Fruit fly (Drosophila melanogaster) whole organism, wandering third instar larva: ENCODE measurements around the gene CG10638.
A peak's percentile ranks its signal among the peaks of the same experiment; 100 is the strongest.

Source experiments
- Abd-B ChIP-seq: fragments of >200 bp; optimal IDR thresholded peaks from 2 replicates; lab custom pipeline; 2017; ENCODE audit warnings: missing biosample characterization, missing genetic modification characterization
- CG32264 ChIP-seq: fragments of 200-800 bp; sonication (Bioruptor generic); optimal IDR thresholded peaks from 2 replicates; lab custom pipeline; 2016; ENCODE audit warnings: missing biosample characterization, missing genetic modification characterization
- CG9705 ChIP-seq: fragments of 200-800 bp; sonication (Bioruptor generic); optimal IDR thresholded peaks from 2 replicates; lab custom pipeline; 2018; ENCODE audit warnings: missing biosample characterization, mild to moderate bottlenecking, missing genetic modification characterization
- CrebA ChIP-seq: fragments of 200-800 bp; sonication (Bioruptor generic); optimal IDR thresholded peaks from 2 replicates; lab custom pipeline; 2016; ENCODE audit warnings: missing biosample characterization, mild to moderate bottlenecking, missing genetic modification characterization, borderline replicate concordance
- Dfd ChIP-seq: fragments of >200 bp; optimal IDR thresholded peaks from 2 replicates; lab custom pipeline; 2017; ENCODE audit warnings: missing biosample characterization, missing genetic modification characterization
- Dif ChIP-seq: fragments of 200-275, 200-300 bp; sonication (Bioruptor generic); optimal IDR thresholded peaks from 2 replicates; lab custom pipeline; 2018; ENCODE audit warnings: missing biosample characterization, missing genetic modification characterization; ENCODE audit not compliant: partially characterized antibody
- GATAd ChIP-seq: sonication (Bioruptor generic); optimal IDR thresholded peaks from 2 replicates; lab custom pipeline; 2016; ENCODE audit warnings: missing biosample characterization, missing genetic modification characterization
- HLH106 ChIP-seq: fragments of 200-800 bp; optimal IDR thresholded peaks from 3 replicates; lab custom pipeline; 2019; ENCODE audit warnings: missing biosample characterization, mild to moderate bottlenecking, missing genetic modification characterization, moderate library complexity
- Hnf4 ChIP-seq: fragments of 200-800 bp; sonication (Bioruptor generic); optimal IDR thresholded peaks from 2 replicates; lab custom pipeline; 2016; ENCODE audit warnings: missing biosample characterization, mild to moderate bottlenecking, missing genetic modification characterization
- Hr78 ChIP-seq: fragments of >200 bp; optimal IDR thresholded peaks from 2 replicates; lab custom pipeline; 2017; ENCODE audit warnings: missing biosample characterization, missing genetic modification characterization
- Hr83 ChIP-seq: fragments of 200-300 bp; sonication (Bioruptor generic); optimal IDR thresholded peaks from 2 replicates; lab custom pipeline; 2016; ENCODE audit warnings: missing biosample characterization, mild to moderate bottlenecking, missing genetic modification characterization, moderate library complexity; ENCODE audit not compliant: poor library complexity, severe bottlenecking
- Jra ChIP-seq: sonication (Bioruptor generic); optimal IDR thresholded peaks from 2 replicates; lab custom pipeline; 2016; ENCODE audit warnings: missing biosample characterization, missing genetic modification characterization
- Mio ChIP-seq: sonication (Bioruptor generic); optimal IDR thresholded peaks from 2 replicates; lab custom pipeline; 2016; ENCODE audit warnings: missing biosample characterization, missing genetic modification characterization
- Myc ChIP-seq: fragments of >200 bp; optimal IDR thresholded peaks from 2 replicates; lab custom pipeline; 2017
- N ChIP-seq: fragments of >200 bp; optimal IDR thresholded peaks from 2 replicates; lab custom pipeline; 2018; ENCODE audit warnings: missing biosample characterization, missing external identifiers, missing genetic modification characterization
- OdsH ChIP-seq: fragments of 200-800 bp; sonication (Bioruptor generic); optimal IDR thresholded peaks from 2 replicates; lab custom pipeline; 2016; ENCODE audit warnings: missing biosample characterization, mild to moderate bottlenecking, missing genetic modification characterization
- Rel ChIP-seq, 2 experiments: fragments of 200-800 bp; sonication (Bioruptor generic) in 1 of 2; optimal IDR thresholded peaks; 2 replicates in 1 of 2; 3 replicates in 1 of 2; lab custom pipeline; 2016 to 2019; ENCODE audit warnings: mild to moderate bottlenecking in 2 of 2, missing biosample characterization in 2 of 2, missing genetic modification characterization in 2 of 2, moderate library complexity in 1 of 2
- Sp1 ChIP-seq: fragments of 200-800 bp; sonication (Bioruptor generic); optimal IDR thresholded peaks from 3 replicates; lab custom pipeline; 2019; ENCODE audit warnings: missing biosample characterization, mild to moderate bottlenecking, missing genetic modification characterization, moderate library complexity
- Vsx2 ChIP-seq: fragments of 200-300, 225-300 bp; sonication (Bioruptor generic); optimal IDR thresholded peaks from 2 replicates; lab custom pipeline; 2018; ENCODE audit warnings: missing biosample characterization, missing genetic modification characterization; ENCODE audit not compliant: partially characterized antibody
- br ChIP-seq: fragments of 200-800 bp; sonication (Bioruptor generic); optimal IDR thresholded peaks from 2 replicates; lab custom pipeline; 2016; ENCODE audit warnings: missing biosample characterization, missing genetic modification characterization
- brk ChIP-seq: fragments of 200-800 bp; sonication (Bioruptor generic); optimal IDR thresholded peaks from 2 replicates; lab custom pipeline; 2016; ENCODE audit warnings: missing biosample characterization, mild to moderate bottlenecking, missing genetic modification characterization
- dl ChIP-seq, 2 experiments: fragments of 175-275, 200-275 bp in 1 of 2; fragments of 200-275 bp in 1 of 2; sonication (Bioruptor generic); optimal IDR thresholded peaks; lab custom pipeline; 2018; ENCODE audit warnings: mild to moderate bottlenecking in 2 of 2, missing biosample characterization in 2 of 2, missing genetic modification characterization in 2 of 2, moderate library complexity in 2 of 2; ENCODE audit not compliant: partially characterized antibody in 2 of 2, insufficient read depth in 1 of 2
- dmrt93B ChIP-seq: fragments of 200-800 bp; sonication (Bioruptor generic); optimal IDR thresholded peaks from 2 replicates; lab custom pipeline; 2018; ENCODE audit warnings: missing biosample characterization, mild to moderate bottlenecking, missing genetic modification characterization
- dsf ChIP-seq: sonication (Bioruptor generic); optimal IDR thresholded peaks from 2 replicates; lab custom pipeline; 2016; ENCODE audit warnings: missing biosample characterization, missing genetic modification characterization, borderline replicate concordance
- ey ChIP-seq: fragments of 200-800 bp; sonication (Bioruptor generic); optimal IDR thresholded peaks from 2 replicates; lab custom pipeline; 2016; ENCODE audit warnings: missing biosample characterization, missing genetic modification characterization
- foxo ChIP-seq, 2 experiments: fragments of 200-800 bp; sonication (Bioruptor generic); optimal IDR thresholded peaks; 2 replicates in 1 of 2; 3 replicates in 1 of 2; lab custom pipeline; 2016 to 2017; ENCODE audit warnings: missing biosample characterization in 2 of 2, missing genetic modification characterization in 2 of 2
- fru ChIP-seq: fragments of 200-800 bp; sonication (Bioruptor generic); optimal IDR thresholded peaks from 3 replicates; lab custom pipeline; 2016; ENCODE audit warnings: missing biosample characterization, mild to moderate bottlenecking, missing genetic modification characterization
- h ChIP-seq: fragments of 200-800 bp; sonication (Bioruptor generic); optimal IDR thresholded peaks from 3 replicates; lab custom pipeline; 2016; ENCODE audit warnings: missing biosample characterization, mild to moderate bottlenecking, missing genetic modification characterization
- jim ChIP-seq: fragments of 175-275, 200-325 bp; sonication (Bioruptor generic); optimal IDR thresholded peaks from 2 replicates; lab custom pipeline; 2016; ENCODE audit warnings: missing biosample characterization, mild to moderate bottlenecking, missing genetic modification characterization
- lola ChIP-seq: fragments of >200 bp; optimal IDR thresholded peaks from 2 replicates; lab custom pipeline; 2017; ENCODE audit warnings: missing biosample characterization, missing genetic modification characterization
- pan ChIP-seq: fragments of >200 bp; optimal IDR thresholded peaks from 2 replicates; lab custom pipeline; 2017
- psq ChIP-seq: fragments of 200-800 bp; sonication (Bioruptor generic); optimal IDR thresholded peaks from 3 replicates; lab custom pipeline; 2017; ENCODE audit warnings: missing biosample characterization, mild to moderate bottlenecking, missing genetic modification characterization, moderate library complexity
- rgr ChIP-seq: fragments of 200-800 bp; sonication (Bioruptor generic); optimal IDR thresholded peaks from 3 replicates; lab custom pipeline; 2016; ENCODE audit warnings: missing biosample characterization, mild to moderate bottlenecking, missing genetic modification characterization
- sage ChIP-seq: fragments of 200-800 bp; sonication (Bioruptor generic); optimal IDR thresholded peaks from 2 replicates; lab custom pipeline; 2016; ENCODE audit warnings: missing biosample characterization, mild to moderate bottlenecking, missing genetic modification characterization
- sv ChIP-seq: fragments of 200-800 bp; sonication (Bioruptor generic); optimal IDR thresholded peaks from 3 replicates; lab custom pipeline; 2016; ENCODE audit warnings: missing biosample characterization, missing genetic modification characterization
- tai ChIP-seq: sonication (Bioruptor generic); optimal IDR thresholded peaks from 2 replicates; lab custom pipeline; 2016; ENCODE audit warnings: missing biosample characterization, missing genetic modification characterization
- usp ChIP-seq: fragments of >200 bp; optimal IDR thresholded peaks from 2 replicates; lab custom pipeline; 2017; ENCODE audit warnings: missing biosample characterization, missing genetic modification characterization
- woc ChIP-seq: sonication (Bioruptor generic); optimal IDR thresholded peaks from 2 replicates; lab custom pipeline; 2016; ENCODE audit warnings: missing biosample characterization, mild to moderate bottlenecking, missing genetic modification characterization

Gene CG10638

dm6 chr3L:12496428-12497344 is 4.4 kb downstream of the CG10638 start, which contains the start of gene CG10657:
TSS of gene CG10657 (minus strand) at chr3L:12497216.
- TF ChIP-seq Vsx2 (GFP tag; lab: Kevin White, UChicago) (peak; percentile 46), Sp1 (GFP tag; lab: Kevin White, UChicago) (peak; percentile 14), Rel (GFP tag; optimal IDR thresholded peaks at IDR 0.05; lab: Kevin White, UChicago) (no peak), Rel (tag; optimal IDR thresholded peaks at IDR 0.05; lab: Kevin White, UChicago) (peak; percentile 39), N (GFP tag; lab: Kevin White, UChicago) (no peak)

- TF ChIP-seq OdsH (peak; percentile 86), dsf (GFP tag; lab: Kevin White, UChicago) (peak; percentile 18), h (GFP tag; lab: Kevin White, UChicago) (peak; percentile 88), pan (lab: Kevin White, UChicago) (no peak), dl (GFP tag; optimal IDR thresholded peaks at IDR 0.05; lab: Kevin White, UChicago; ENCODE audit: insufficient read depth in 1 of 2, partially characterized antibody in 2 of 2) (no peak), Hr83 (no peak), Hnf4 (GFP tag; lab: Kevin White, UChicago) (peak; percentile 69), Jra (peak; percentile 3), ey (peak; percentile 87), Hr78 (no peak), Mio (GFP tag; lab: Kevin White, UChicago) (peak; percentile 12), br (peak; percentile 82), foxo (GFP tag; optimal IDR thresholded peaks at IDR 0.05; lab: Kevin White, UChicago) (peak in 1 of 2 experiments; percentile 87), lola (GFP tag; lab: Kevin White, UChicago) (no peak), GATAd (GFP tag; lab: Kevin White, UChicago) (no peak), Dfd (no peak), rgr (peak; percentile 81), sv (GFP tag; lab: Kevin White, UChicago) (no peak), CG9705 (peak; percentile 81), tai (GFP tag; lab: Kevin White, UChicago) (no peak), Dif (GFP tag; lab: Kevin White, UChicago) (no peak), sage (GFP tag; lab: Kevin White, UChicago) (peak; percentile 70), N (GFP tag; lab: Kevin White, UChicago) (no peak), CrebA (GFP tag; lab: Kevin White, UChicago) (no peak), CG32264 (GFP tag; lab: Kevin White, UChicago) (peak; percentile 57), brk (GFP tag; lab: Kevin White, UChicago) (no peak), HLH106 (tag; lab: Kevin White, UChicago) (peak; percentile 90), Myc (lab: Kevin White, UChicago) (no peak), Rel (GFP tag; optimal IDR thresholded peaks at IDR 0.05; lab: Kevin White, UChicago) (no peak), Rel (tag; optimal IDR thresholded peaks at IDR 0.05; lab: Kevin White, UChicago) (peak; percentile 49), jim (GFP tag; lab: Kevin White, UChicago) (no peak), Vsx2 (GFP tag; lab: Kevin White, UChicago) (no peak), Sp1 (GFP tag; lab: Kevin White, UChicago) (peak; percentile 91), psq (peak; percentile 81), fru (GFP tag; lab: Kevin White, UChicago) (peak; percentile 88), Abd-B (GFP tag; lab: Kevin White, UChicago) (no peak), woc (peak; percentile 83), dmrt93B (GFP tag; lab: Kevin White, UChicago) (peak; percentile 86), usp (no peak)
These were observed 5.8 kb downstream of the CG10638 start for dm6 chr3L:12495312-12495725.
